Fruit fly (Drosophila melanogaster): Measurements from ENCODE around the gene Cyp316a1.

dm6 chr3L:7491564-7491963 lies at the start of gene Cyp316a1:
- TF ChIP-seq pad (GFP tag; optimal IDR thresholded peaks at IDR 0.05), result no peak
- TF ChIP-seq Hr96 (GFP tag; optimal IDR thresholded peaks at IDR 0.05), result no peak
- no peak for TF ChIP-seq Crg-1 (GFP tag; optimal IDR thresholded peaks at IDR 0.05)
- TF ChIP-seq cnc (optimal IDR thresholded peaks at IDR 0.05), result no peak
- TF ChIP-seq CG5204 (GFP tag; optimal IDR thresholded peaks at IDR 0.05), result no peak
- TF ChIP-seq toe (GFP tag; optimal IDR thresholded peaks at IDR 0.05), result no peak

All from whole organism, adult.